Worm (Caenorhabditis elegans): ENCODE data around the gene srh-130.

The srh-130 gene

ce11 chrV:5119109-5119508 lies 31.9 kb upstream of the srh-130 start, which contains the start of gene C04F5.9:
Gene C04F5.9, minus strand, starts transcription at chrV:5119209.
- TF ChIP-seq aly-2 (tag; optimal IDR thresholded peaks at IDR 0.05) (no peak), sea-2 (GFP tag; optimal IDR thresholded peaks at IDR 0.05) (no peak), elt-2 (tag; optimal IDR thresholded peaks at IDR 0.05) (no peak)

DNA sequence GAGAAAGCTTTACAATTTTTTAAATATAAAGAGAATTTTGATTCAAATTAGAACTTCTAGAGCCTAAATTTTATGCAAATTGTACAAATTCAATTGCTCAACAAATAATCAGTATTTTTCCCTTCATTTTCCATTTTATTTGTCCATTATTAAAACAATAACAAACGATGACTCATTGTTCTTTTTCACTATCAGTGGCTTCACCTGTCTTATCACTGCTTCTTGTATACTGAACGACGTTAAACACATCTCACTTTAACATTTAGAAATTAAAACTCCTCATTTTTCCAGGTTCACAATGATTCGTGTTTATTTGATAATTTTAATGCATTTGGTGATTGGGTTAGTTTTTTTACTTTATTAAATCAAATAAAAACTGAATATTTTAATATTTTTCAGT lies 31.3 kb upstream of the srh-130 start, which contains the start of gene sid-1:
Gene sid-1, plus strand, starts transcription at position 292 of the 400 bp plus-strand sequence.
- TF ChIP-seq elt-2 (tag; optimal IDR thresholded peaks at IDR 0.05) (peak; percentile 76), zag-1 (tag; optimal IDR thresholded peaks at IDR 0.05) (no peak), pqm-1 (tag; optimal IDR thresholded peaks at IDR 0.05) (peak; percentile 23), pha-4 (tag; optimal IDR thresholded peaks at IDR 0.05) (peak; percentile 27), egl-27 (tag; optimal IDR thresholded peaks at IDR 0.05) (no peak)

DNA sequence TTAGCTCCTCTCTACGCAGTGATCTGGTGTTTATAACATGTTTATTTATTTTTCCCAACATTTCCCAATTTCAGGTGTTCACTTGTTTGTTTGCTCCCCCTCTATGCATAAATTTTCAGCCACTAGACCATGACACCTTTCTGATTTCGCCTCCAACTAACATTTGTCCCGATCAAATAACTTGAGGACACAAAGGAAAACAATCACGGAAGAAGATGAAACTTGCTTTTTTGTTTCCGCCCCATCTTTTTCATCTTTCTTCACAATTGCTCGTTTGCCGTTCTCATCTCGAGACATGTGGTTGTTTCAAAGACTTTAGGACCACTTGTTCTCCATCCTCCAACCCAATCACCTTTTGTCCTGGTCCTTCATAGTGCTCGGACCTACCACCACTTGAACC lies 24.2 kb upstream of the srh-130 start, which contains the start of gene F14F9.5:
Gene F14F9.5, plus strand, starts transcription at position 301 of the 400 bp plus-strand sequence.
- TF ChIP-seq nhr-237 (tag; optimal IDR thresholded peaks at IDR 0.05) (no peak), elt-1 (tag; optimal IDR thresholded peaks at IDR 0.05) (no peak), nhr-77 (tag; optimal IDR thresholded peaks at IDR 0.05) (no peak), lsy-12 (tag; optimal IDR thresholded peaks at IDR 0.05) (no peak), nhr-11 (tag; optimal IDR thresholded peaks at IDR 0.05) (no peak)

ce11 chrV:5130018-5130417 lies 21.0 kb upstream of the srh-130 start, which contains the start of gene F14F9.8:
Gene F14F9.8, plus strand, starts transcription at chrV:5130318.
- no peak for TF ChIP-seq aly-2 (tag; optimal IDR thresholded peaks at IDR 0.05)
- TF ChIP-seq nhr-12 (tag; optimal IDR thresholded peaks at IDR 0.05), result no peak
- no peak for TF ChIP-seq mml-1 (tag; optimal IDR thresholded peaks at IDR 0.05)
- no peak for TF ChIP-seq elt-1 (tag; optimal IDR thresholded peaks at IDR 0.05)
- no peak for TF ChIP-seq pha-4 (tag; optimal IDR thresholded peaks at IDR 0.05)
- TF ChIP-seq ceh-16 (tag; optimal IDR thresholded peaks at IDR 0.05), result no peak
- no peak for TF ChIP-seq R02D3.7 (tag; optimal IDR thresholded peaks at IDR 0.05)
- no peak for TF ChIP-seq zag-1 (tag; optimal IDR thresholded peaks at IDR 0.05)
- TF ChIP-seq egl-27 (tag; optimal IDR thresholded peaks at IDR 0.05), result no peak

- TF ChIP-seq nhr-23 (tag; optimal IDR thresholded peaks at IDR 0.05) (no peak), unc-62 (GFP tag; optimal IDR thresholded peaks at IDR 0.05) (no peak), eor-1 (tag; optimal IDR thresholded peaks at IDR 0.05) (no peak), pqm-1 (tag; optimal IDR thresholded peaks at IDR 0.05) (peak; percentile 29), sea-2 (GFP tag; optimal IDR thresholded peaks at IDR 0.05) (no peak), skn-1 (tag; optimal IDR thresholded peaks at IDR 0.05) (peak; percentile 12), R02D3.7 (tag; optimal IDR thresholded peaks at IDR 0.05) (no peak), hmg-11 (tag; optimal IDR thresholded peaks at IDR 0.05) (peak; percentile 26), nhr-77 (tag; optimal IDR thresholded peaks at IDR 0.05) (no peak), pha-4 (tag; optimal IDR thresholded peaks at IDR 0.05) (peak; percentile 58), lin-39 (tag; optimal IDR thresholded peaks at IDR 0.05) (no peak), snpc-4 (tag; optimal IDR thresholded peaks at IDR 0.05) (no peak), ceh-16 (tag; optimal IDR thresholded peaks at IDR 0.05) (no peak), nhr-25 (tag; optimal IDR thresholded peaks at IDR 0.05) (no peak), fkh-10 (GFP tag; optimal IDR thresholded peaks at IDR 0.05) (peak; percentile 1)
These were observed 19.6 kb upstream of the srh-130 start for ce11 chrV:5131380-5131779.

ce11 chrV:5132441-5132840 lies 18.5 kb upstream of the srh-130 start, which contains the start of gene F14F9.4:
Gene F14F9.4, plus strand, starts transcription at chrV:5132741.
- no peak for TF ChIP-seq nhr-12 (tag; optimal IDR thresholded peaks at IDR 0.05)
- no peak for TF ChIP-seq ceh-82 (tag; optimal IDR thresholded peaks at IDR 0.05)
- TF ChIP-seq egl-27 (tag; optimal IDR thresholded peaks at IDR 0.05), result no peak
- TF ChIP-seq lin-15B (tag; optimal IDR thresholded peaks at IDR 0.05), result no peak
- TF ChIP-seq eor-1 (tag; optimal IDR thresholded peaks at IDR 0.05), result no peak
- no peak for TF ChIP-seq ceh-28 (tag; optimal IDR thresholded peaks at IDR 0.05)
- no peak for TF ChIP-seq nhr-67 (tag; optimal IDR thresholded peaks at IDR 0.05)
- TF ChIP-seq jun-1 (tag; optimal IDR thresholded peaks at IDR 0.05), result no peak
- TF ChIP-seq pqm-1 (tag; optimal IDR thresholded peaks at IDR 0.05), result no peak
- no peak for TF ChIP-seq mdl-1 (tag; optimal IDR thresholded peaks at IDR 0.05)
- no peak for TF ChIP-seq nhr-76 (tag; optimal IDR thresholded peaks at IDR 0.05)
- no peak for TF ChIP-seq R02D3.7 (tag; optimal IDR thresholded peaks at IDR 0.05)
- no peak for TF ChIP-seq fkh-10 (GFP tag; optimal IDR thresholded peaks at IDR 0.05)
- TF ChIP-seq aly-2 (tag; optimal IDR thresholded peaks at IDR 0.05), result no peak
- no peak for TF ChIP-seq nhr-11 (tag; optimal IDR thresholded peaks at IDR 0.05)
- TF ChIP-seq elt-3 (tag; optimal IDR thresholded peaks at IDR 0.05), result no peak
- no peak for TF ChIP-seq ama-1 (optimal IDR thresholded peaks at IDR 0.05)
